Fruit fly (Drosophila melanogaster) whole organism, wandering third instar larva: ENCODE results near the gene CG14641.

Source experiments
- Abd-B ChIP-seq: fragments of >200 bp; optimal IDR thresholded peaks from 2 replicates; lab custom pipeline; 2017; ENCODE audit warnings: missing biosample characterization, missing genetic modification characterization
- Hr78 ChIP-seq: fragments of >200 bp; optimal IDR thresholded peaks from 2 replicates; lab custom pipeline; 2017; ENCODE audit warnings: missing biosample characterization, missing genetic modification characterization
- OdsH ChIP-seq: fragments of 200-800 bp; sonication (Bioruptor generic); optimal IDR thresholded peaks from 2 replicates; lab custom pipeline; 2016; ENCODE audit warnings: missing biosample characterization, mild to moderate bottlenecking, missing genetic modification characterization
- dmrt93B ChIP-seq: fragments of 200-800 bp; sonication (Bioruptor generic); optimal IDR thresholded peaks from 2 replicates; lab custom pipeline; 2018; ENCODE audit warnings: missing biosample characterization, mild to moderate bottlenecking, missing genetic modification characterization
- dsf ChIP-seq: sonication (Bioruptor generic); optimal IDR thresholded peaks from 2 replicates; lab custom pipeline; 2016; ENCODE audit warnings: missing biosample characterization, missing genetic modification characterization, borderline replicate concordance
- h ChIP-seq: fragments of 200-800 bp; sonication (Bioruptor generic); optimal IDR thresholded peaks from 3 replicates; lab custom pipeline; 2016; ENCODE audit warnings: missing biosample characterization, mild to moderate bottlenecking, missing genetic modification characterization
- tai ChIP-seq: sonication (Bioruptor generic); optimal IDR thresholded peaks from 2 replicates; lab custom pipeline; 2016; ENCODE audit warnings: missing biosample characterization, missing genetic modification characterization
- usp ChIP-seq: fragments of >200 bp; optimal IDR thresholded peaks from 2 replicates; lab custom pipeline; 2017; ENCODE audit warnings: missing biosample characterization, missing genetic modification characterization

DNA sequence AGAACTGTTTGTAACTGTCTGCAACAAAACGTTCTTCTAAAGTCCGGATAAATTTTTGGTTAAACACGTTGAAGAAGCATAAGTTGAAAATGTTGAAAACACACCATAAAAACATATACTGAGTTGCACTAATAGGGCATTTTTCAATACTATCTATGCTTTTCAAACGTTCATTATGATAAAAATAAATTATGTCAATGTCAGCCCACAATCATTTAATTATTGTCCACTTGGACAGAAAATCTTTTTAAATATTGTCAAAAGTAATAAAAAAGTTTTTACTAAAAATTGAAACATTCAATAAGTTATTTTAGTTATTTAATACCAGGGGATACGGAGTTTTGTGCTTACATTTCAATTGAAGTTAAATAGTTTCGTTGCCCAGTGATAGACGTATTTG lies 34.3 kb upstream of the CG14641 start, which contains the start of gene CG1092:
- TF ChIP-seq Abd-B (GFP tag; lab: Kevin White, UChicago) (no peak), OdsH (GFP tag; lab: Kevin White, UChicago) (no peak), tai (no peak), dmrt93B (no peak), usp (no peak), dsf (GFP tag; lab: Kevin White, UChicago) (no peak), h (GFP tag; lab: Kevin White, UChicago) (no peak), Hr78 (no peak)
